Fruit fly (Drosophila melanogaster): ENCODE measurements around the gene CG2260.

The CG2260 gene

DNA sequence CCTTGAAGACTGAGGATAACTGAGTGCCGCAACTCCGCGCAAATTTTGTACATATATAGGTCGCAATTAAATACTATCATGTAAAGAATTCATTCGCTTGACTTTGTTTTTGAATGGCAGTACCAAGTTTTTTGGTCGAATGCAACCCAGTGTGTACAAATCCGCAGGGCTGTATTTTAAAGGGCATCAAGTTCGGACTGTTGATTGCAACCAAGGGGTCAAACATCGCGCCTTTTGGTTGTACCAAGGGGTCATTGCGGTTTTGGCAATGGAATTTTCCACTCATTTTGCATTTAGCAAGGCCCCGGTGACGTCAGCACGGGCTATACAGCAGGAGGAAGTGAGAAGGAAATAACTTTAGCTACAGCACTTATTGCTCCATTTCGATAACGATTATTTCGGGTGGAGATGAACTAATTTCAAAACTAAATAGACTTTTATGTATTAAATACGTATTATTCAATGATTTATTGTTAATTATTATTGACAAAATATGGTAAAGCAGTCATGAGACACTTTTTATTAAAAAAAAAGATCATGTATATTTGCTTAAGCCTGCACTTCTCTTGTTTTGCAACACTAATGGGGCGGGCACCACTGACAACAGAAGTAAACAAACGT lies 10.9 kb upstream of the CG2260 start, which contains the start of gene CG10958 (continued):
- TF ChIP-seq CG4617 (GFP tag; optimal IDR thresholded peaks at IDR 0.05; ENCODE audit: borderline replicate concordance), result peak; percentile 24
- TF ChIP-seq CG16779 (GFP tag; IDR thresholded peaks at IDR 0.05), result no peak
- peak; percentile 18 for TF ChIP-seq cwo (GFP tag; optimal IDR thresholded peaks at IDR 0.05)
- TF ChIP-seq shn (GFP tag; optimal IDR thresholded peaks at IDR 0.05), result no peak
- no peak for TF ChIP-seq pfk (GFP tag; optimal IDR thresholded peaks at IDR 0.05)
- peak; percentile 44 for TF ChIP-seq CG9817 (tag; optimal IDR thresholded peaks at IDR 0.05)
- TF ChIP-seq amos (GFP tag; IDR thresholded peaks at IDR 0.05; ENCODE audit: partially characterized antibody), result no peak
- no peak for TF ChIP-seq Tbp (GFP tag; optimal IDR thresholded peaks at IDR 0.05)
- no peak for TF ChIP-seq CG4360 (GFP tag; IDR thresholded peaks at IDR 0.05)
- peak; percentile 1 for TF ChIP-seq nerfin-1 (tag; optimal IDR thresholded peaks at IDR 0.05)
- peak; percentile 42 for TF ChIP-seq vfl (GFP tag; optimal IDR thresholded peaks at IDR 0.05)
- TF ChIP-seq Usf (GFP tag; optimal IDR thresholded peaks at IDR 0.05), result no peak
- TF ChIP-seq mam (GFP tag; optimal IDR thresholded peaks at IDR 0.05), result peak; percentile 53
- TF ChIP-seq CG17186 (GFP tag; optimal IDR thresholded peaks at IDR 0.05), result peak; percentile 29
- TF ChIP-seq lab (GFP tag; optimal IDR thresholded peaks at IDR 0.05), result peak; percentile 71
- no peak for TF ChIP-seq NK7.1 (GFP tag; optimal IDR thresholded peaks at IDR 0.05)
- no peak for TF ChIP-seq inv (GFP tag; IDR thresholded peaks at IDR 0.05; ENCODE audit: partially characterized antibody)
- peak; percentile 51 for TF ChIP-seq CG7839 (tag; optimal IDR thresholded peaks at IDR 0.05)
- TF ChIP-seq sna (GFP tag; IDR thresholded peaks at IDR 0.05; ENCODE audit: partially characterized antibody), result peak; percentile 50; the same call in 1 of the 2 replicates
- no peak for TF ChIP-seq Hmx (GFP tag; optimal IDR thresholded peaks at IDR 0.05)
- peak; percentile 36 for TF ChIP-seq CG3065 (GFP tag; optimal IDR thresholded peaks at IDR 0.05)
- peak; percentile 49 for TF ChIP-seq CG17359 (tag; optimal IDR thresholded peaks at IDR 0.05)
- TF ChIP-seq lov (optimal IDR thresholded peaks at IDR 0.05), result no peak
- no peak for TF ChIP-seq lov (GFP tag; IDR thresholded peaks at IDR 0.05)
- no peak for TF ChIP-seq CG15011 (GFP tag; optimal IDR thresholded peaks at IDR 0.05)
- no peak for TF ChIP-seq br (optimal IDR thresholded peaks at IDR 0.05)
- TF ChIP-seq stc (GFP tag; IDR thresholded peaks at IDR 0.05), result no peak
- peak; percentile 73 for TF ChIP-seq CG13775 (GFP tag; optimal IDR thresholded peaks at IDR 0.05)
- TF ChIP-seq ewg (GFP tag; optimal IDR thresholded peaks at IDR 0.05), result no peak
- peak; percentile 19 for TF ChIP-seq Dip3 (GFP tag; optimal IDR thresholded peaks at IDR 0.05)
- peak; percentile 47 for TF ChIP-seq Ada2b (GFP tag; IDR thresholded peaks at IDR 0.05)
- TF ChIP-seq CG17361 (GFP tag; IDR thresholded peaks at IDR 0.05), result peak; percentile 65; the same call in 2 of the 3 replicates
- peak; percentile 37 for TF ChIP-seq CoRest (tag; optimal IDR thresholded peaks at IDR 0.05)
- TF ChIP-seq zfh1 (GFP tag; IDR thresholded peaks at IDR 0.05), result peak; percentile 66; the same call in 2 of the 3 replicates
- peak; percentile 57 for TF ChIP-seq CG9727 (GFP tag; optimal IDR thresholded peaks at IDR 0.05)
- TF ChIP-seq CG8924 (tag; optimal IDR thresholded peaks at IDR 0.05), result peak; percentile 51
- no peak for TF ChIP-seq cas (GFP tag; IDR thresholded peaks at IDR 0.05)
- TF ChIP-seq CG5180 (GFP tag; optimal IDR thresholded peaks at IDR 0.05), result peak; percentile 34
- no peak for TF ChIP-seq Optix (GFP tag; IDR thresholded peaks at IDR 0.05)
- TF ChIP-seq CG17912 (GFP tag; optimal IDR thresholded peaks at IDR 0.05), result no peak
- TF ChIP-seq Rfx (GFP tag; IDR thresholded peaks at IDR 0.05), result peak; percentile 66
- no peak for TF ChIP-seq emc (GFP tag; optimal IDR thresholded peaks at IDR 0.05)
- no peak for TF ChIP-seq slou (GFP tag; optimal IDR thresholded peaks at IDR 0.05)
- peak; percentile 55 for TF ChIP-seq CG3847 (GFP tag; IDR thresholded peaks at IDR 0.05)
- TF ChIP-seq aop (GFP tag; IDR thresholded peaks at IDR 0.05), result no peak
- TF ChIP-seq bab2 (GFP tag; optimal IDR thresholded peaks at IDR 0.05), result no peak
- TF ChIP-seq mld (GFP tag; IDR thresholded peaks at IDR 0.05; ENCODE audit: partially characterized antibody), result no peak
- no peak for TF ChIP-seq CG31224 (GFP tag; IDR thresholded peaks at IDR 0.05)
- no peak for TF ChIP-seq ro (GFP tag; IDR thresholded peaks at IDR 0.05)
- TF ChIP-seq fru (optimal IDR thresholded peaks at IDR 0.05), result no peak
- TF ChIP-seq twi (tag; optimal IDR thresholded peaks at IDR 0.05), result no peak

Measured in whole organism, embryonic.